Worm (Caenorhabditis elegans) whole organism, young adult: ENCODE data around the gene Y46D2A.1.

ENCODE experiments used
- F49E8.2 ChIP-seq: sonication (generic microtip); optimal IDR thresholded peaks from 3 replicates; lab custom pipeline; 2017; ENCODE audit warnings: missing genetic modification characterization, mild to moderate bottlenecking, missing compliant biosample characterization, antibody characterized with exemption, moderate library complexity; ENCODE audit not compliant: insufficient read depth
- bed-1 ChIP-seq: fragments of 200-800 bp; sonication (Bioruptor generic); IDR thresholded peaks from 2 replicates; pipeline ENCODE4 v1.3.6; 2022; ENCODE audit warnings: missing genetic modification reagents, missing genetic modification characterization, missing compliant biosample characterization
- ceh-40 ChIP-seq: fragments of 200-800 bp; sonication (Bioruptor generic); IDR thresholded peaks from 2 replicates; pipeline ENCODE4 v1.3.6; 2022; ENCODE audit warnings: missing genetic modification characterization, missing compliant biosample characterization
- him-1 ChIP-seq: sonication (generic microtip); optimal IDR thresholded peaks from 2 replicates; lab custom pipeline; 2016; ENCODE audit warnings: missing genotype, missing genetic modification reagents, missing genetic modification characterization, missing compliant biosample characterization
- nhr-90 ChIP-seq: sonication (generic microtip); optimal IDR thresholded peaks from 2 replicates; lab custom pipeline; 2016; ENCODE audit warnings: missing genotype, mild to moderate bottlenecking, missing genetic modification characterization, missing compliant biosample characterization
- somi-1 ChIP-seq: fragments of 200-800 bp; sonication (Bioruptor generic); optimal IDR thresholded peaks from 2 replicates; lab custom pipeline; 2018; ENCODE audit warnings: mild to moderate bottlenecking, missing genetic modification characterization, missing compliant biosample characterization

DNA sequence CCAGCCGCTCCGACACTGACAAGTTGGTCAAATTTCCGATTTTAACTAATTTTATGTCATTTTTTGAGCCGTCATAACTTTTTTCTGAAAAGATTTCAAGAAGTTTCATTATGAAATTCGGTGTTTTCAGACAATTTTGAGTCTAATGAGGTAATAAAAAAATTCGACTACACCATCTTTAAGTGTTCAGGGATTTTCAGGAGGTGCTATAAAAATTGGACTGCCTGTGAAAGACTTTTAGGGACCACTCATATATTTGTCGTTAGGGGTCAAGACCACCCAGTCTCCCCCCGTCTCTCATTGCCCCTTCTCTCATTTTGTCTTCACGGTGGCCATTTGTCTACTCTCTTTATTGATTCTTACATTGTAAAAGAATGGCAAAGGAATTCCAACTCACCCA, 52.4 kb downstream of the Y46D2A.1 start, which contains the start of gene bath-10:
- TF ChIP-seq bed-1: no peak
- no peak for TF ChIP-seq somi-1 (GFP tag; lab: Kevin White, UChicago)
- TF ChIP-seq ceh-40 (GFP tag; lab: Robert Waterston, UW): no peak
- no peak for TF ChIP-seq F49E8.2 (tag; lab: Kevin White, UChicago)
- no peak for TF ChIP-seq him-1 (tag; lab: Kevin White, UChicago)
- no peak for TF ChIP-seq nhr-90 (tag; lab: Kevin White, UChicago)
